Worm (Caenorhabditis elegans) whole organism, young adult: ENCODE data around the gene F36H9.2.
"Not testable (repeated sequence)": the region's sequence is repeated elsewhere in the genome, so short reads cannot be mapped to it uniquely, and the experiment has no call there.

Source experiments
- B0035.1 ChIP-seq: sonication (generic microtip); optimal IDR thresholded peaks from 2 replicates; lab custom pipeline; 2016; ENCODE audit warnings: missing genetic modification characterization, mild to moderate bottlenecking, missing compliant biosample characterization, missing genotype, missing genetic modification reagents
- B0261.1 ChIP-seq: sonication (generic microtip); optimal IDR thresholded peaks from 2 replicates; lab custom pipeline; 2016; ENCODE audit warnings: mild to moderate bottlenecking, missing genetic modification characterization, moderate library complexity, missing compliant biosample characterization
- B0336.3 ChIP-seq: fragments of 200-800 bp; sonication (Bioruptor generic); IDR thresholded peaks from 2 replicates; pipeline ENCODE4 v1.3.6; 2022; ENCODE audit warnings: missing genetic modification characterization, missing compliant biosample characterization
- C06A6.2 ChIP-seq: fragments of 200-800 bp; sonication (Bioruptor generic); conservative IDR thresholded peaks from 2 replicates; pipeline ENCODE4 v1.3.6; 2022; ENCODE audit warnings: missing genetic modification characterization, missing compliant biosample characterization
- F22D6.2 ChIP-seq: sonication (generic microtip); optimal IDR thresholded peaks from 2 replicates; lab custom pipeline; 2016; ENCODE audit warnings: mild to moderate bottlenecking, missing genetic modification characterization, missing compliant biosample characterization
- F33H1.4 ChIP-seq: fragments of 200-800 bp; sonication (Bioruptor generic); IDR thresholded peaks from 2 replicates; pipeline ENCODE4 v1.3.6; 2022; ENCODE audit warnings: missing genetic modification reagents, missing genetic modification characterization, missing compliant biosample characterization
- F52B5.7 ChIP-seq: sonication (generic microtip); optimal IDR thresholded peaks from 2 replicates; lab custom pipeline; 2016; ENCODE audit warnings: mild to moderate bottlenecking, missing genetic modification characterization, missing compliant biosample characterization
- K11D2.4 ChIP-seq: fragments of 200-800 bp; sonication (Bioruptor generic); IDR thresholded peaks from 2 replicates; pipeline ENCODE4 v1.3.6; 2022; ENCODE audit warnings: missing genetic modification reagents, missing genetic modification characterization, missing compliant biosample characterization
- ama-1 ChIP-seq, 3 experiments: fragments of 150-350 bp in 1 of 3; sonication (generic microtip) in 2 of 3; optimal IDR thresholded peaks; 2 replicates each; lab custom pipeline; 2014 to 2018; ENCODE audit warnings: missing biosample characterization in 2 of 3, missing genetic modification characterization in 2 of 3, missing genetic modification reagents in 2 of 3
- bed-1 ChIP-seq: fragments of 200-800 bp; sonication (Bioruptor generic); IDR thresholded peaks from 2 replicates; pipeline ENCODE4 v1.3.6; 2022; ENCODE audit warnings: missing genetic modification reagents, missing genetic modification characterization, missing compliant biosample characterization
- cebp-1 ChIP-seq, 2 experiments: fragments of 200-800 bp in 1 of 2; sonication (Bioruptor generic) in 1 of 2; sonication (generic microtip) in 1 of 2; IDR thresholded peaks in 1 of 2; optimal IDR thresholded peaks in 1 of 2; 2 replicates each; pipeline versions ENCODE4 v1.3.6 to Lab custom; 2017 to 2022; ENCODE audit warnings: missing compliant biosample characterization in 2 of 2, missing genetic modification characterization in 2 of 2, mild to moderate bottlenecking in 1 of 2, missing genetic modification reagents in 1 of 2, moderate library complexity in 1 of 2
- ceh-27 ChIP-seq: fragments of 200-800 bp; sonication (Bioruptor generic); optimal IDR thresholded peaks from 2 replicates; lab custom pipeline; 2018; ENCODE audit warnings: mild to moderate bottlenecking, missing genetic modification characterization, moderate library complexity, missing compliant biosample characterization
- ceh-58 ChIP-seq: fragments of 200-800 bp; sonication (Bioruptor generic); IDR thresholded peaks from 2 replicates; pipeline ENCODE4 v1.3.6; 2022; ENCODE audit warnings: missing genetic modification characterization, missing compliant biosample characterization
- die-1 ChIP-seq: sonication (generic microtip); optimal IDR thresholded peaks from 2 replicates; lab custom pipeline; 2016; ENCODE audit warnings: missing genotype, mild to moderate bottlenecking, missing genetic modification characterization, missing compliant biosample characterization
- egl-18 ChIP-seq: fragments of 200-800 bp; sonication (Bioruptor generic); IDR thresholded peaks from 2 replicates; pipeline ENCODE4 v1.3.6; 2022; ENCODE audit warnings: missing genetic modification reagents, missing genetic modification characterization, missing compliant biosample characterization
- ets-4 ChIP-seq: fragments of 200-800 bp; sonication (Bioruptor generic); optimal IDR thresholded peaks from 2 replicates; lab custom pipeline; 2018; ENCODE audit warnings: mild to moderate bottlenecking, missing genetic modification characterization, missing compliant biosample characterization
- hlh-12 ChIP-seq: sonication (generic microtip); optimal IDR thresholded peaks from 2 replicates; lab custom pipeline; 2016; ENCODE audit warnings: missing genetic modification characterization, missing compliant biosample characterization
- hmg-1.2 ChIP-seq: fragments of 200-800 bp; sonication (Bioruptor generic); IDR thresholded peaks from 2 replicates; pipeline ENCODE4 v1.3.6; 2022; ENCODE audit warnings: missing genetic modification reagents, missing genetic modification characterization, missing compliant biosample characterization
- hmg-20 ChIP-seq: fragments of 200-800 bp; sonication (Bioruptor generic); IDR thresholded peaks from 2 replicates; pipeline ENCODE4 v1.3.6; 2022; ENCODE audit warnings: missing genetic modification reagents, missing genetic modification characterization, missing compliant biosample characterization
- hrde-1 ChIP-seq: sonication (generic microtip); optimal IDR thresholded peaks from 2 replicates; lab custom pipeline; 2016; ENCODE audit warnings: missing genetic modification characterization, mild to moderate bottlenecking, missing compliant biosample characterization, moderate library complexity, missing genotype, missing genetic modification reagents, borderline replicate concordance
- let-607 ChIP-seq, 2 experiments: fragments of 200-800 bp in 1 of 2; sonication (Bioruptor generic) in 1 of 2; sonication (generic microtip) in 1 of 2; optimal IDR thresholded peaks; 2 replicates each; lab custom pipeline; 2016 to 2018; ENCODE audit warnings: mild to moderate bottlenecking in 2 of 2, missing compliant biosample characterization in 2 of 2, missing genetic modification characterization in 2 of 2, moderate library complexity in 2 of 2, missing genotype in 1 of 2
- lin-26 ChIP-seq: fragments of 200-800 bp; sonication (Bioruptor generic); IDR thresholded peaks from 2 replicates; pipeline ENCODE4 v1.3.6; 2022; ENCODE audit warnings: missing genetic modification reagents, missing genetic modification characterization, missing compliant biosample characterization
- lin-35 ChIP-seq, 3 experiments: fragments of 150-350 bp in 2 of 3; sonication (generic microtip) in 1 of 3; optimal IDR thresholded peaks; 2 replicates each; lab custom pipeline; 2014 to 2018; ENCODE audit warnings: missing biosample characterization in 3 of 3, missing genetic modification characterization in 3 of 3, missing genetic modification reagents in 3 of 3
- lin-54 ChIP-seq: fragments of 200-800 bp; sonication (Bioruptor generic); optimal IDR thresholded peaks from 2 replicates; lab custom pipeline; 2018; ENCODE audit warnings: mild to moderate bottlenecking, missing genetic modification characterization, missing compliant biosample characterization
- lir-1 ChIP-seq: fragments of 200-800 bp; sonication (Bioruptor generic); conservative IDR thresholded peaks from 2 replicates; pipeline ENCODE4 v1.3.6; 2022; ENCODE audit warnings: missing genetic modification reagents, missing genetic modification characterization, missing compliant biosample characterization
- lsy-27 ChIP-seq: sonication (generic microtip); optimal IDR thresholded peaks from 2 replicates; lab custom pipeline; 2017; ENCODE audit warnings: missing genetic modification characterization, mild to moderate bottlenecking, missing compliant biosample characterization, antibody characterized with exemption, missing genotype, borderline replicate concordance; ENCODE audit not compliant: insufficient read depth
- madf-3 ChIP-seq: fragments of 200-800 bp; sonication (Bioruptor generic); IDR thresholded peaks from 2 replicates; pipeline ENCODE4 v1.3.6; 2022; ENCODE audit warnings: missing genetic modification reagents, missing genetic modification characterization, missing compliant biosample characterization
- mcd-1 ChIP-seq: fragments of 200-800 bp; sonication (Bioruptor generic); IDR thresholded peaks from 2 replicates; pipeline ENCODE4 v1.3.6; 2022; ENCODE audit warnings: missing genetic modification reagents, missing genetic modification characterization, missing compliant biosample characterization
- mes-4 ChIP-seq: sonication (generic microtip); optimal IDR thresholded peaks from 2 replicates; lab custom pipeline; 2016; ENCODE audit warnings: missing genotype, missing genetic modification characterization, missing compliant biosample characterization
- mxl-1 ChIP-seq: sonication (generic microtip); optimal IDR thresholded peaks from 2 replicates; lab custom pipeline; 2016; ENCODE audit warnings: missing genetic modification characterization, missing compliant biosample characterization
- nhr-179 ChIP-seq: sonication (generic microtip); optimal IDR thresholded peaks from 2 replicates; lab custom pipeline; 2016; ENCODE audit warnings: mild to moderate bottlenecking, missing genetic modification characterization, missing compliant biosample characterization
- nhr-27 ChIP-seq: fragments of 200-800 bp; sonication (Bioruptor generic); optimal IDR thresholded peaks from 2 replicates; lab custom pipeline; 2018; ENCODE audit warnings: mild to moderate bottlenecking, missing genetic modification characterization, moderate library complexity, missing compliant biosample characterization
- nhr-90 ChIP-seq: sonication (generic microtip); optimal IDR thresholded peaks from 2 replicates; lab custom pipeline; 2016; ENCODE audit warnings: missing genotype, mild to moderate bottlenecking, missing genetic modification characterization, missing compliant biosample characterization
- pbrm-1 ChIP-seq: fragments of 200-800 bp; sonication (Bioruptor generic); IDR thresholded peaks from 2 replicates; pipeline ENCODE4 v1.3.6; 2022; ENCODE audit warnings: missing genetic modification reagents, missing genetic modification characterization, missing compliant biosample characterization
- rcor-1 ChIP-seq: fragments of 200-800 bp; sonication (Bioruptor generic); IDR thresholded peaks from 2 replicates; pipeline ENCODE4 v1.3.6; 2022; ENCODE audit warnings: missing genetic modification reagents, missing genetic modification characterization, missing compliant biosample characterization
- snpc-1.3 ChIP-seq: sonication (generic microtip); optimal IDR thresholded peaks from 2 replicates; lab custom pipeline; 2017; ENCODE audit warnings: missing genetic modification characterization, mild to moderate bottlenecking, missing compliant biosample characterization, antibody characterized with exemption, moderate library complexity, missing genotype, missing genetic modification reagents; ENCODE audit not compliant: insufficient read depth
- somi-1 ChIP-seq: fragments of 200-800 bp; sonication (Bioruptor generic); optimal IDR thresholded peaks from 2 replicates; lab custom pipeline; 2018; ENCODE audit warnings: mild to moderate bottlenecking, missing genetic modification characterization, missing compliant biosample characterization
- unc-62 ChIP-seq: fragments of 150-350 bp; optimal IDR thresholded peaks from 2 replicates; lab custom pipeline; 2014; ENCODE audit warnings: missing biosample characterization, missing genetic modification reagents, missing genetic modification characterization
- xnd-1 ChIP-seq: sonication (generic microtip); optimal IDR thresholded peaks from 2 replicates; lab custom pipeline; 2016; ENCODE audit warnings: missing genotype, missing genetic modification reagents, missing genetic modification characterization, missing compliant biosample characterization
- zfh-2 ChIP-seq: fragments of 200-800 bp; sonication (Bioruptor generic); conservative IDR thresholded peaks from 2 replicates; pipeline ENCODE4 v1.3.6; 2022; ENCODE audit warnings: missing genetic modification reagents, missing genetic modification characterization, missing compliant biosample characterization

Gene F36H9.2

ce11 chrV:1807160-1807559 is 18.9 kb downstream of the F36H9.2 start, which contains the start of gene srt-42 (continued):
- TF ChIP-seq let-607 (tag; optimal IDR thresholded peaks at IDR 0.05; lab: Kevin White, UChicago), result no peak
- TF ChIP-seq F52B5.7, result no peak

- TF ChIP-seq nhr-179 (tag; lab: Kevin White, UChicago), result no peak
- TF ChIP-seq mes-4 (tag; lab: Kevin White, UChicago), result no peak
- no peak for TF ChIP-seq cebp-1 (GFP tag; IDR thresholded peaks at IDR 0.05; lab: Robert Waterston, UW)
- TF ChIP-seq cebp-1 (tag; optimal IDR thresholded peaks at IDR 0.05; lab: Kevin White, UChicago), result no peak
- no peak for TF ChIP-seq lin-54 (GFP tag; lab: Kevin White, UChicago)
- no peak for TF ChIP-seq snpc-1.3 (tag; lab: Kevin White, UChicago)
- TF ChIP-seq rcor-1 (GFP tag; lab: Robert Waterston, UW), result no peak
- TF ChIP-seq nhr-90 (tag; lab: Kevin White, UChicago), result no peak
- no peak for TF ChIP-seq hmg-1.2 (GFP tag; lab: Robert Waterston, UW)
- no peak for TF ChIP-seq ceh-58 (GFP tag; lab: Robert Waterston, UW)
- no peak for TF ChIP-seq mxl-1 (tag; lab: Kevin White, UChicago)
- no peak for TF ChIP-seq ceh-27 (GFP tag; lab: Kevin White, UChicago)
- no peak for TF ChIP-seq die-1 (tag; lab: Kevin White, UChicago)
- no peak for TF ChIP-seq B0261.1 (tag; lab: Kevin White, UChicago)
- no peak for TF ChIP-seq B0035.1
- no peak for TF ChIP-seq K11D2.4
- TF ChIP-seq unc-62 (GFP tag; lab: Kevin White, UChicago), result no peak
Measured at ce11 chrV:1811035-1811434, 22.8 kb downstream of the F36H9.2 start, which contains the start of gene Y46H3A.4. TSS of gene Y46H3A.4 (minus strand) at chrV:1811135.

ce11 chrV:1814784-1815183 is 26.5 kb downstream of the F36H9.2 start, which contains the start of gene Y46H3A.5:
TSS of gene Y46H3A.5 (minus strand) at chrV:1814884.
- not testable (repeated sequence) for TF ChIP-seq somi-1 (GFP tag; lab: Kevin White, UChicago); hlh-12 (tag; lab: Kevin White, UChicago); xnd-1 (tag; lab: Kevin White, UChicago)

- TF ChIP-seq zfh-2 (GFP tag; lab: Robert Waterston, UW) (peak; percentile 56), lin-26 (no peak)
Measured at ce11 chrV:1820016-1820415, 31.8 kb downstream of the F36H9.2 start.

- TF ChIP-seq hmg-20 (no peak), pbrm-1 (GFP tag; lab: Robert Waterston, UW) (no peak), F33H1.4 (GFP tag; lab: Robert Waterston, UW) (peak; percentile 13; the same call in 1 of the 2 replicates), madf-3 (no peak), nhr-27 (tag; lab: Kevin White, UChicago) (no peak), bed-1 (no peak), ama-1 (optimal IDR thresholded peaks at IDR 0.05; lab: Kevin White, UChicago) (no peak), ama-1 (GFP tag; optimal IDR thresholded peaks at IDR 0.05; lab: Kevin White, UChicago) (no peak), nhr-90 (tag; lab: Kevin White, UChicago) (no peak), lin-54 (GFP tag; lab: Kevin White, UChicago) (peak; percentile 32), hrde-1 (tag; lab: Kevin White, UChicago) (no peak), lin-35 (GFP tag; optimal IDR thresholded peaks at IDR 0.05; lab: Kevin White, UChicago) (no peak), egl-18 (GFP tag; lab: Robert Waterston, UW) (no peak), snpc-1.3 (tag; lab: Kevin White, UChicago) (no peak), C06A6.2 (GFP tag; lab: Robert Waterston, UW) (no peak), B0336.3 (GFP tag; lab: Robert Waterston, UW) (no peak), F22D6.2 (tag; lab: Kevin White, UChicago) (no peak), lir-1 (GFP tag; lab: Robert Waterston, UW) (no peak), ets-4 (no peak), mcd-1 (peak; percentile 47; the same call in 1 of the 2 replicates), lsy-27 (tag; lab: Kevin White, UChicago) (no peak)
Measured at ce11 chrV:1820749-1821148, 32.5 kb downstream of the F36H9.2 start.
